Fruit fly (Drosophila melanogaster): ENCODE data around the gene CG32939.

Gene CG32939

DNA sequence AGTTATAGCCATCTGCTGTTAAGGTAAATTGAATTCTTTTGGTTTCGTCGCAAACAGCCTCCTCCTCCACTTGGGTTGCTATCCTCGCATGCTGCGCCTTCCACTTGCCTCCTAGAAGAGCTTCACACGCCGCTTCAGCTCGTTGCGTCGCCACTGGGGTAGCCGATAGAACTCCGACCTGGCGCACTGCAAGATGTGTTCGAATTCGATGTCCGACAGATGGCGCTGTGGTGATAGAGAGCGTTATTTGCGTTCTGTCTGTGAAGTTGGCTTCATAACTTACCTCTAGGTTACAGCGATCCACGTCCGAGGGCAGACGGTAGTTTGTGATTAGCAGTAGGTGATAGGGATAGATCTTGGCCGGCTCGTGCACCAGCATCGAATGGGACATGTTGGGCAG, 2.1 kb downstream of the CG32939 start:
- no peak for TF ChIP-seq CG9948 (tag; optimal IDR thresholded peaks at IDR 0.05)
- TF ChIP-seq Pif1A (GFP tag; optimal IDR thresholded peaks at IDR 0.05) = no peak
- TF ChIP-seq CG10348 (GFP tag; IDR thresholded peaks at IDR 0.05) = no peak
- no peak for TF ChIP-seq CG32121 (GFP tag; IDR thresholded peaks at IDR 0.05)
- no peak for TF ChIP-seq CG34367 (tag; optimal IDR thresholded peaks at IDR 0.05)
- no peak for TF ChIP-seq fd96Ca (GFP tag; IDR thresholded peaks at IDR 0.05)
- no peak for TF ChIP-seq CG8301 (tag; optimal IDR thresholded peaks at IDR 0.05)

DNA sequence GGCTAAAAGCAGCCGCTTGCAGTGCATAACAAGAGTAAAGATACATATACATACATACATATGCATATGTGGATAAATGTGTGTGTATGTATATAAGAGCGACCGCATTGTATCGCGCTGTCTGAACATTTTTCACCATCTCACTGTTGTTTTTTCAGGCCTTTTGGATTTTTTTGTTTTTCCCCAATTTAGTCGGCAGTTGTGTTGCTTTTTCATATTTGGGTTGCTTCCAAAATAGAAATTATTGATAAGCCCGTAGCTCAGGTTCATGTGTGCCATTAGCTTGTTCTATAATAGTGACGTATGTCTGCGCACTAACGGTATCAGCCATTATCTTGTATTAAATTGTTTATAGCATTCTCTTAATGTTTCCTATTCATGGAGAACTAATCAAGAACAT, 7.6 kb downstream of the CG32939 start:
- no peak for TF ChIP-seq CG17806 (tag; optimal IDR thresholded peaks at IDR 0.05)
- TF ChIP-seq Pif1B (GFP tag; optimal IDR thresholded peaks at IDR 0.05) = no peak
- TF ChIP-seq Snoo (tag; optimal IDR thresholded peaks at IDR 0.05) = no peak
- TF ChIP-seq gl (tag; optimal IDR thresholded peaks at IDR 0.05) = no peak
- TF ChIP-seq CG8301 (tag; optimal IDR thresholded peaks at IDR 0.05) = no peak
- no peak for TF ChIP-seq Pif1A (GFP tag; optimal IDR thresholded peaks at IDR 0.05)
- TF ChIP-seq CG12605 (GFP tag; IDR thresholded peaks at IDR 0.05) = no peak
- TF ChIP-seq D1 (tag; optimal IDR thresholded peaks at IDR 0.05) = no peak
- TF ChIP-seq CG9948 (tag; optimal IDR thresholded peaks at IDR 0.05) = no peak
- no peak for TF ChIP-seq CG34367 (tag; optimal IDR thresholded peaks at IDR 0.05)
- no peak for TF ChIP-seq fd96Ca (GFP tag; IDR thresholded peaks at IDR 0.05)
- TF ChIP-seq Ets98B (GFP tag; IDR thresholded peaks at IDR 0.05) = no peak
- TF ChIP-seq CG15710 (tag; optimal IDR thresholded peaks at IDR 0.05) = no peak
- TF ChIP-seq CG10348 (GFP tag; IDR thresholded peaks at IDR 0.05) = no peak
- TF ChIP-seq CG8159 (tag; optimal IDR thresholded peaks at IDR 0.05) = no peak
- TF ChIP-seq rn (GFP tag; IDR thresholded peaks at IDR 0.05) = no peak
- no peak for TF ChIP-seq CG4496 (GFP tag; IDR thresholded peaks at IDR 0.05)
- TF ChIP-seq CG14655 (GFP tag; optimal IDR thresholded peaks at IDR 0.05) = no peak
- TF ChIP-seq EcR (GFP tag; optimal IDR thresholded peaks at IDR 0.05) = no peak

DNA sequence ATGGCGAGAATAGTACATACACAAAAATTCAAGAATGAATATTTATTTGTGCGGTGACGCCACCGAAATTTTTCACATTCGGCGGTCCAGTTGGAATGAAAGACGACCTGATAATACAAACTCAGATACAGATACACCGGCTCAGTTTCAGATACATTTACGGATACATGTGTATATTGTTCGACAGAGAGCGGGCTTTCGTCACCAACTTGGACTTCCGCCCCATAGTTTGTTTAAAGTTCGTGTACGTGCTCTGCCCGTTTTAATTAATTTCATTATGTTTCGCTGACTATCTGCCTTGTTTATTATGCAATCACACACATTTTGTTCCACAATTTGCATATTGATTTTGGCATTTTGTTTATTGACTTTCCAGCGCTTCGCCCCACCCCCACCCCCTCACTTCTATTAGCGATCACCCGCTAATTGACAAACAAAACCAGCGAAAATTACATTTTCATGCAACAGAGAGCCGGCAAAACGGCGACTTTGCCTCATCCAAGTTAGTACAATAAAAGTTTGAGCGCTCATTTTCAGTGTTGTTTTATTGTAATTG, 8.3 kb downstream of the CG32939 start:
- TF ChIP-seq CG13204 (GFP tag; optimal IDR thresholded peaks at IDR 0.05) = no peak
- TF ChIP-seq rn (GFP tag; IDR thresholded peaks at IDR 0.05) = no peak
- TF ChIP-seq CG15710 (tag; optimal IDR thresholded peaks at IDR 0.05) = no peak
- TF ChIP-seq EcR (GFP tag; optimal IDR thresholded peaks at IDR 0.05) = no peak
- no peak for TF ChIP-seq Snoo (tag; optimal IDR thresholded peaks at IDR 0.05)
- no peak for TF ChIP-seq CG4496 (GFP tag; IDR thresholded peaks at IDR 0.05)

DNA sequence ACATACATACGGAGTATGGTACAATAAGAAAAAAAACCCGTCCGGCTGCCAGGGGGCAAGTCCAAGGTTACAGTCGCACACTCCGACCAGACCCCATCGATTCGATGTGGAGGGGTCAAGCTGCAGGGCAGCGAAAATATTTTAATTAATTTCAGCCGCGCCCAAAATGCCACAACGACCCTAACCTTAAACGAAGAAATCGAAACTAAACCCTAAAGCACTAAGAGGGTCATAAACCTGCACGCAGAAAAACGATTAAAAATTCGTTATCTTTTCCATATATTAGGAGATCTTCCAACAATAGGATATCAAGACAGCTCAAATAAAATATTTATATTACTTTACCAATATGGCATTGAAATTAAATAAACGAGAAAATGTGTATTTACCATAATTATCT, 9.0 kb downstream of the CG32939 start:
- TF ChIP-seq EcR (GFP tag; optimal IDR thresholded peaks at IDR 0.05) (peak; percentile 30), gl (tag; optimal IDR thresholded peaks at IDR 0.05) (no peak)

DNA sequence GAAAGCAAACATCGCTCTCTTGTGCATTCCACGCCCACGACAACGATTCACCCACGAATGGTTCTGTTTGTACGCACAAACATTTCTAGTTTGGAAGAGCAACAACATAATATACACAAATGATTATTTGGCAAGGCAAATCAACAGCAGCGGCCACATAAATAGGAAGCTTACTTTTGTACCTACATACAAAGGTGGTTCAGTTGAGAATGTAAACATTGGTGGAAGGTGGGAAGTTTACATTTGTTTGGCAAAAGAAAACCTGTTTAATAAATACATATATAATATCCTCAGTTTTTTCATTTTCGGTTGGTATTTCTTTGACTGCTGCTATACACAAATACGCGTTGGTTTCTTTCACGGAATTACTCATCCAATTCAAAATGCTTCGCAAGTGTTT, 9.7 kb downstream of the CG32939 start:
- no peak for TF ChIP-seq Ets98B (GFP tag; IDR thresholded peaks at IDR 0.05)
- TF ChIP-seq D1 (tag; optimal IDR thresholded peaks at IDR 0.05) = no peak
- peak; percentile 7 for TF ChIP-seq CG34367 (tag; optimal IDR thresholded peaks at IDR 0.05)
- no peak for TF ChIP-seq gl (tag; optimal IDR thresholded peaks at IDR 0.05)
- no peak for TF ChIP-seq CG32121 (GFP tag; IDR thresholded peaks at IDR 0.05)
- TF ChIP-seq Pif1B (GFP tag; optimal IDR thresholded peaks at IDR 0.05) = peak; percentile 37
- TF ChIP-seq CG8159 (tag; optimal IDR thresholded peaks at IDR 0.05) = peak; percentile 33
- TF ChIP-seq Snoo (tag; optimal IDR thresholded peaks at IDR 0.05) = peak; percentile 27
- TF ChIP-seq CG8301 (tag; optimal IDR thresholded peaks at IDR 0.05) = peak; percentile 71
- TF ChIP-seq CG15710 (tag; optimal IDR thresholded peaks at IDR 0.05) = peak; percentile 12
- no peak for TF ChIP-seq CG13204 (GFP tag; optimal IDR thresholded peaks at IDR 0.05)
- peak; percentile 38 for TF ChIP-seq CG17806 (tag; optimal IDR thresholded peaks at IDR 0.05)
- peak; percentile 67 for TF ChIP-seq CG14655 (GFP tag; optimal IDR thresholded peaks at IDR 0.05)
- TF ChIP-seq EcR (GFP tag; optimal IDR thresholded peaks at IDR 0.05) = no peak
- TF ChIP-seq CG9948 (tag; optimal IDR thresholded peaks at IDR 0.05) = peak; percentile 30
- no peak for TF ChIP-seq CG12605 (GFP tag; IDR thresholded peaks at IDR 0.05)

DNA sequence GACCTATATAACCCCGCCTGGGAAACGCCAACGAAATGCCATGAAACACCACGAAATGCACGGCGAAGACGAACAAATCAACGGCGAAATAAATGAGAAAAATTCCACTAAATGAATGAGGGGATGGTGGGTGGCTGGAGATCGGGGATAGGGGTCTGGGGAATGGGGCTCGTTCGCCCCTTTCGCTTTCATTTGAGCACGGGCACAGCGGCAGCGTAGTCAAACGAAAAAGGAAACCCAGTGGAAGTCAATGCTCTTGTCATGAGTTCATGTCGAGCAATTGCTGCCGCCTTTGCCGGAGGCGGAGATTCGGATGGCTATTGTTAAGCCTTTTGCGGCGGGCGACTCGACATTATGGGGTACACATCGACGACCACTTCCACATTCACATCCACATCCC, 10.4 kb downstream of the CG32939 start:
- TF ChIP-seq CG12605 (GFP tag; IDR thresholded peaks at IDR 0.05) (no peak), EcR (GFP tag; optimal IDR thresholded peaks at IDR 0.05) (peak; percentile 68), Snoo (tag; optimal IDR thresholded peaks at IDR 0.05) (no peak), CG13204 (GFP tag; optimal IDR thresholded peaks at IDR 0.05) (no peak)

DNA sequence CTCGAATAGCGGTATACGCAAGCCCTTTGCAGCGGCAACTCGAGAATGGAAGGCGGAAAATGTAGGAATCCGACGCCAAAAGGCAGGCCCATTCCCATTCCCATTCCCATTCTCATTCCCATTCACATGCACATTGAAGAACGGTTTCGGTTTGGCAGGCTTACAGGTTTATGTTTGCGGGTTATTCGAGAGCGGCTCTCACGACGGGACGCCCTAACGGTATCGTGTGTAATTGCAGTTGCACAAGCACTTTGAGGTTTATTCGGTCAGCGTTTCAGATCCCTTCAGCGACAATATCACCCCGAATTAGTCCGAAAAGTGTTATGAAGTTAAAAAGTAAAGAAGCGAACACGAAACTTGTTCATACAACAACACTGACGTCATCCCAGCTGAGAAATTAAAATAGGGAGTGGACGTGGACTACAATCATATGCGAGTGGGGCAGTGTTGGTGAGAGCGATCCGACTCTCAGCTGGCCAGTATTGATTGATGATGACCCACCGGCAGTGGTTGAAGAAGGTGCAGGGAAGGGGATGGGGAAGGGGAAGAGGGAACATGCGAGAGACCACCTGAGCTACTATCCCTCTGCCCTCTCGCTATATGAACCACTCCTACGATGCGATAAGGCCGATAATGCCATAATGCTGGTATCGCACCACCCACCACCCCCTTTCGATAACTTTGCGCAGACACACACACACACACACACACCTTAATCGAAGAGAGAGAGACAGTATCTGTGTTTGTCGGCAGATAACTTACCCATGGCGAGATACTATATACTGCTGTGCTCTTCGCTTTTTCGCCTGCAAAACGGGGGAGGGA, 11.5 kb downstream of the CG32939 start:
- TF ChIP-seq EcR (GFP tag; optimal IDR thresholded peaks at IDR 0.05) = peak; percentile 27
- TF ChIP-seq CG8301 (tag; optimal IDR thresholded peaks at IDR 0.05) = no peak
